Fruit fly (Drosophila melanogaster) whole organism, embryonic: ENCODE measurements around the gene PIP82.

Source experiments
- ATbp ChIP-seq: fragments of 200-800 bp; sonication (Bioruptor generic); optimal IDR thresholded peaks from 2 replicates; lab custom pipeline; 2017; ENCODE audit warnings: missing biosample characterization, mild to moderate bottlenecking, missing genetic modification characterization, missing genetic modification reagents
- Abd-B ChIP-seq: fragments of 200-800 bp; sonication (Bioruptor generic); optimal IDR thresholded peaks from 2 replicates; lab custom pipeline; 2018; ENCODE audit warnings: missing biosample characterization, mild to moderate bottlenecking, missing genetic modification characterization, moderate library complexity
- Bdp1 ChIP-seq: fragments of 200-800 bp; sonication (Bioruptor generic); optimal IDR thresholded peaks from 3 replicates; lab custom pipeline; 2016; ENCODE audit warnings: missing biosample characterization, missing genetic modification characterization
- CG10267 ChIP-seq: fragments of 200-800 bp; sonication (Bioruptor generic); optimal IDR thresholded peaks from 2 replicates; lab custom pipeline; 2018; ENCODE audit warnings: missing biosample characterization, mild to moderate bottlenecking, missing genetic modification characterization, moderate library complexity
- CG10274 ChIP-seq: fragments of 200-800 bp; sonication (Bioruptor generic); optimal IDR thresholded peaks from 3 replicates; lab custom pipeline; 2017; ENCODE audit warnings: missing biosample characterization, mild to moderate bottlenecking, missing genetic modification characterization
- CG10959 ChIP-seq: fragments of 200-800 bp; sonication (Bioruptor generic); IDR thresholded peaks from 2 replicates; pipeline ENCODE4 v1.3.6; 2022; ENCODE audit warnings: missing biosample characterization, missing genetic modification characterization
- CG10979 ChIP-seq: fragments of 200-800 bp; sonication (Bioruptor generic); optimal IDR thresholded peaks from 2 replicates; lab custom pipeline; 2018; ENCODE audit warnings: missing biosample characterization, mild to moderate bottlenecking, missing genetic modification characterization, moderate library complexity
- CG12155 ChIP-seq: fragments of 200-800 bp; sonication (Bioruptor generic); optimal IDR thresholded peaks from 3 replicates; lab custom pipeline; 2016; ENCODE audit warnings: missing biosample characterization, missing genetic modification characterization
- CG1233 ChIP-seq: fragments of 200-800 bp; sonication (Bioruptor generic); optimal IDR thresholded peaks from 4 replicates; lab custom pipeline; 2018; ENCODE audit warnings: missing biosample characterization, mild to moderate bottlenecking, missing genetic modification characterization
- CG13287 ChIP-seq: fragments of 200-800 bp; sonication (Bioruptor generic); IDR thresholded peaks from 2 replicates; pipeline ENCODE4 v1.3.6; 2022; ENCODE audit warnings: missing biosample characterization, missing genetic modification characterization; ENCODE audit not compliant: partially characterized antibody
- CG13424 ChIP-seq: fragments of 200-800 bp; sonication (Bioruptor generic); optimal IDR thresholded peaks from 2 replicates; lab custom pipeline; 2019; ENCODE audit warnings: missing biosample characterization, mild to moderate bottlenecking, missing genetic modification characterization, moderate library complexity
- CG15073 ChIP-seq: fragments of 200-800 bp; sonication (Bioruptor generic); optimal IDR thresholded peaks from 2 replicates; lab custom pipeline; 2016; ENCODE audit warnings: missing biosample characterization, missing genetic modification characterization
- CG15479 ChIP-seq: fragments of 200-800 bp; sonication (Bioruptor generic); optimal IDR thresholded peaks from 3 replicates; lab custom pipeline; 2019; ENCODE audit warnings: missing biosample characterization, mild to moderate bottlenecking, missing genetic modification characterization, moderate library complexity
- CG17802 ChIP-seq: fragments of 200-800 bp; sonication (Bioruptor generic); optimal IDR thresholded peaks from 2 replicates; lab custom pipeline; 2018; ENCODE audit warnings: missing biosample characterization, mild to moderate bottlenecking, missing genetic modification characterization, moderate library complexity
- CG18262 ChIP-seq: fragments of 200-800 bp; optimal IDR thresholded peaks from 3 replicates; lab custom pipeline; 2019; ENCODE audit warnings: missing biosample characterization, mild to moderate bottlenecking, missing genetic modification characterization, moderate library complexity
- CG1832 ChIP-seq: fragments of 200-800 bp; sonication (Bioruptor generic); optimal IDR thresholded peaks from 2 replicates; lab custom pipeline; 2017; ENCODE audit warnings: missing biosample characterization, mild to moderate bottlenecking, missing genetic modification characterization, inconsistent platforms
- CG18476 ChIP-seq: fragments of 200-800 bp; sonication (Bioruptor generic); optimal IDR thresholded peaks from 2 replicates; lab custom pipeline; 2016; ENCODE audit warnings: missing biosample characterization, mild to moderate bottlenecking, missing genetic modification characterization
- CG2875 ChIP-seq: fragments of 200-800 bp; sonication (Bioruptor generic); optimal IDR thresholded peaks from 2 replicates; lab custom pipeline; 2017; ENCODE audit warnings: missing biosample characterization, mild to moderate bottlenecking, missing genetic modification characterization, missing genetic modification reagents
- CG2889 ChIP-seq: fragments of 200-800 bp; sonication (Bioruptor generic); IDR thresholded peaks from 3 replicates; pipeline ENCODE4 v1.3.6; 2022; ENCODE audit warnings: missing biosample characterization, missing genetic modification characterization
- CG3281 ChIP-seq: fragments of 200-800 bp; sonication (Bioruptor generic); optimal IDR thresholded peaks from 3 replicates; lab custom pipeline; 2017; ENCODE audit warnings: missing biosample characterization, mild to moderate bottlenecking, missing genetic modification characterization
- CG3407 ChIP-seq: fragments of 200-800 bp; sonication (Bioruptor generic); optimal IDR thresholded peaks from 2 replicates; lab custom pipeline; 2018; ENCODE audit warnings: missing biosample characterization, mild to moderate bottlenecking, missing genetic modification characterization
- CG3995 ChIP-seq: fragments of 200-800 bp; sonication (Bioruptor generic); optimal IDR thresholded peaks from 3 replicates; lab custom pipeline; 2016; ENCODE audit warnings: missing biosample characterization, missing genetic modification characterization
- CG4707 ChIP-seq: fragments of 200-800 bp; sonication (Bioruptor generic); optimal IDR thresholded peaks from 2 replicates; lab custom pipeline; 2018; ENCODE audit warnings: missing biosample characterization, mild to moderate bottlenecking, missing genetic modification characterization, moderate library complexity
- CG4730 ChIP-seq: fragments of 200-800 bp; sonication (Bioruptor generic); IDR thresholded peaks from 2 replicates; pipeline ENCODE4 v1.3.6; 2022; ENCODE audit warnings: missing biosample characterization, missing genetic modification characterization
- CG4820 ChIP-seq: fragments of 200-800 bp; sonication (Bioruptor generic); optimal IDR thresholded peaks from 3 replicates; lab custom pipeline; 2016; ENCODE audit warnings: missing biosample characterization, missing genetic modification characterization
- CG6272 ChIP-seq: fragments of 200-800 bp; sonication (Bioruptor generic); IDR thresholded peaks from 2 replicates; pipeline ENCODE4 v1.3.6; 2022; ENCODE audit warnings: missing biosample characterization, missing genetic modification characterization
- CoRest ChIP-seq: fragments of 200-800 bp; sonication (Bioruptor generic); optimal IDR thresholded peaks from 3 replicates; lab custom pipeline; 2018; ENCODE audit warnings: missing biosample characterization, mild to moderate bottlenecking, missing genetic modification characterization, moderate library complexity
- D19A ChIP-seq: fragments of 200-800 bp; optimal IDR thresholded peaks from 3 replicates; lab custom pipeline; 2019; ENCODE audit warnings: missing biosample characterization, mild to moderate bottlenecking, missing genetic modification characterization, moderate library complexity
- Dref ChIP-seq: fragments of 200-800 bp; sonication (Bioruptor generic); IDR thresholded peaks from 2 replicates; pipeline ENCODE4 v1.3.6; 2022; ENCODE audit warnings: missing biosample characterization, missing genetic modification characterization
- Drgx ChIP-seq: fragments of 200-800 bp; sonication (Bioruptor generic); IDR thresholded peaks from 2 replicates; pipeline ENCODE4 v1.3.6; 2022; ENCODE audit warnings: missing biosample characterization, missing genetic modification characterization
- Eip74EF ChIP-seq, 2 experiments: fragments of 200-800 bp in 1 of 2; fragments of >200 bp in 1 of 2; sonication (Bioruptor generic) in 1 of 2; optimal IDR thresholded peaks; 2 replicates each; lab custom pipeline; 2017 to 2019; ENCODE audit warnings: missing biosample characterization in 2 of 2, missing genetic modification characterization in 2 of 2, mild to moderate bottlenecking in 1 of 2, moderate library complexity in 1 of 2
- GATAe ChIP-seq: fragments of 200-800 bp; sonication (Bioruptor generic); conservative IDR thresholded peaks from 2 replicates; pipeline ENCODE4 v1.3.6; 2022; ENCODE audit warnings: missing biosample characterization, missing genetic modification characterization
- Gug ChIP-seq: fragments of 200-800 bp; sonication (Bioruptor generic); IDR thresholded peaks from 4 replicates; pipeline ENCODE4 v1.3.6; 2022; ENCODE audit warnings: missing biosample characterization, missing genetic modification characterization
- HLH54F ChIP-seq: fragments of 200-800 bp; sonication (Bioruptor generic); optimal IDR thresholded peaks from 3 replicates; lab custom pipeline; 2016; ENCODE audit warnings: missing biosample characterization, missing genetic modification characterization
- Hmx ChIP-seq: fragments of 200-800 bp; sonication (Bioruptor generic); optimal IDR thresholded peaks from 2 replicates; lab custom pipeline; 2016; ENCODE audit warnings: missing biosample characterization, missing genetic modification characterization
- Hr3 ChIP-seq: fragments of 200-800 bp; sonication (Bioruptor generic); optimal IDR thresholded peaks from 3 replicates; lab custom pipeline; 2016; ENCODE audit warnings: missing biosample characterization, missing genetic modification characterization
- Hr39 ChIP-seq: fragments of >200 bp; optimal IDR thresholded peaks from 2 replicates; lab custom pipeline; 2017
- Hsf ChIP-seq: fragments of 200-800 bp; sonication (Bioruptor generic); optimal IDR thresholded peaks from 3 replicates; lab custom pipeline; 2016; ENCODE audit warnings: missing biosample characterization, missing genetic modification characterization
- NC2α ChIP-seq: fragments of 200-800 bp; sonication (Bioruptor generic); optimal IDR thresholded peaks from 2 replicates; lab custom pipeline; 2016; ENCODE audit warnings: missing biosample characterization, missing genetic modification characterization
- Neu2 ChIP-seq: fragments of 200-800 bp; sonication (Bioruptor generic); optimal IDR thresholded peaks from 3 replicates; lab custom pipeline; 2016; ENCODE audit warnings: missing biosample characterization, missing genetic modification characterization, borderline replicate concordance
- bbx ChIP-seq: fragments of 200-800 bp; sonication (Bioruptor generic); IDR thresholded peaks from 2 replicates; pipeline ENCODE4 v1.3.6; 2022; ENCODE audit warnings: missing biosample characterization, missing genetic modification characterization; ENCODE audit not compliant: partially characterized antibody
- br ChIP-seq: fragments of >200 bp; optimal IDR thresholded peaks from 2 replicates; lab custom pipeline; 2017
- btn ChIP-seq: fragments of 200-800 bp; sonication (Bioruptor generic); optimal IDR thresholded peaks from 2 replicates; lab custom pipeline; 2016; ENCODE audit warnings: missing biosample characterization, missing genetic modification characterization
- fru ChIP-seq: fragments of >200 bp; optimal IDR thresholded peaks from 2 replicates; lab custom pipeline; 2017
- gcm2 ChIP-seq: fragments of 200-800 bp; sonication (Bioruptor generic); optimal IDR thresholded peaks from 2 replicates; lab custom pipeline; 2016; ENCODE audit warnings: missing biosample characterization, missing genetic modification characterization
- luna ChIP-seq: fragments of 200-800 bp; sonication (Bioruptor generic); optimal IDR thresholded peaks from 2 replicates; lab custom pipeline; 2016; ENCODE audit warnings: missing biosample characterization, missing genetic modification characterization
- nmo ChIP-seq: fragments of 200-800 bp; sonication (Bioruptor generic); optimal IDR thresholded peaks from 2 replicates; lab custom pipeline; 2018; ENCODE audit warnings: missing biosample characterization, mild to moderate bottlenecking, missing genetic modification characterization, moderate library complexity
- pho ChIP-seq: fragments of 200-800 bp; sonication (Bioruptor generic); optimal IDR thresholded peaks from 2 replicates; lab custom pipeline; 2016; ENCODE audit warnings: missing biosample characterization, missing genetic modification characterization
- tup ChIP-seq: fragments of 200-800 bp; sonication (Bioruptor generic); optimal IDR thresholded peaks from 2 replicates; lab custom pipeline; 2016; ENCODE audit warnings: missing biosample characterization, mild to moderate bottlenecking, missing genetic modification characterization, moderate library complexity
- wor ChIP-seq: fragments of 200-800 bp; sonication (Bioruptor generic); IDR thresholded peaks from 2 replicates; pipeline ENCODE4 v1.3.6; 2022; ENCODE audit warnings: missing biosample characterization, missing genetic modification characterization

PIP82 gene

dm6 chrX:8561404-8562397 is 32.2 kb upstream of the PIP82 start (continued):
- TF ChIP-seq NC2α (GFP tag; lab: Kevin White, UChicago), result no peak
- TF ChIP-seq CG3995 (GFP tag; lab: Kevin White, UChicago), result no peak
- no peak for TF ChIP-seq CG15073
- TF ChIP-seq Abd-B (GFP tag; lab: Kevin White, UChicago), result peak; percentile 28
- TF ChIP-seq luna, result no peak
- no peak for TF ChIP-seq CG13424 (tag; lab: Kevin White, UChicago)
- TF ChIP-seq Dref (GFP tag; lab: Robert Waterston, UW), result peak; percentile 63
- TF ChIP-seq CG10267 (tag; lab: Kevin White, UChicago), result peak; percentile 92
- peak; percentile 49 for TF ChIP-seq Hsf (GFP tag; lab: Kevin White, UChicago)
- TF ChIP-seq Eip74EF (GFP tag; optimal IDR thresholded peaks at IDR 0.05; lab: Kevin White, UChicago), result no peak
- no peak for TF ChIP-seq Hr39 (lab: Kevin White, UChicago)
- TF ChIP-seq CG2889 (GFP tag; lab: Robert Waterston, UW), result no peak
- peak; percentile 28 for TF ChIP-seq HLH54F (GFP tag; lab: Kevin White, UChicago)
- no peak for TF ChIP-seq CG4707 (GFP tag; lab: Kevin White, UChicago)
- peak; percentile 23 for TF ChIP-seq ATbp (GFP tag; lab: Kevin White, UChicago)
- TF ChIP-seq nmo, result peak; percentile 34
- TF ChIP-seq Hmx (GFP tag; lab: Kevin White, UChicago), result no peak
- TF ChIP-seq tup (GFP tag; lab: Kevin White, UChicago), result no peak
- no peak for TF ChIP-seq Gug
- TF ChIP-seq Hr3 (GFP tag; lab: Kevin White, UChicago), result no peak
- TF ChIP-seq br (lab: Kevin White, UChicago), result no peak
- TF ChIP-seq CG12155 (GFP tag; lab: Kevin White, UChicago), result no peak
- TF ChIP-seq CG3281 (GFP tag; lab: Kevin White, UChicago), result no peak
- peak; percentile 31 for TF ChIP-seq CG1233 (GFP tag; lab: Kevin White, UChicago)
- no peak for TF ChIP-seq gcm2 (GFP tag; lab: Kevin White, UChicago)
- peak; percentile 45 for TF ChIP-seq CG13287 (GFP tag; lab: Robert Waterston, UW)
- TF ChIP-seq CG2875 (GFP tag; lab: Kevin White, UChicago), result peak; percentile 5
- peak; percentile 0 for TF ChIP-seq Bdp1 (GFP tag; lab: Kevin White, UChicago)
- TF ChIP-seq D19A (tag; lab: Kevin White, UChicago), result no peak
- peak; percentile 74 for TF ChIP-seq Drgx
- TF ChIP-seq CG10959, result no peak
- no peak for TF ChIP-seq fru (lab: Kevin White, UChicago)
- no peak for TF ChIP-seq CG1832 (GFP tag; lab: Kevin White, UChicago)
- no peak for TF ChIP-seq btn
- no peak for TF ChIP-seq CG6272
- TF ChIP-seq CG10274, result no peak
- peak; percentile 72 for TF ChIP-seq bbx (GFP tag; lab: Robert Waterston, UW)
- TF ChIP-seq CG17802 (tag; lab: Kevin White, UChicago), result no peak
- peak; percentile 83 for TF ChIP-seq CG15479 (GFP tag; lab: Kevin White, UChicago)
- TF ChIP-seq CoRest (tag; lab: Kevin White, UChicago), result no peak
- TF ChIP-seq CG4820 (GFP tag; lab: Kevin White, UChicago), result peak; percentile 41
- no peak for TF ChIP-seq Neu2 (GFP tag; lab: Kevin White, UChicago)
- TF ChIP-seq CG3407 (GFP tag; lab: Kevin White, UChicago), result no peak
- no peak for TF ChIP-seq GATAe (GFP tag; lab: Robert Waterston, UW)
- no peak for TF ChIP-seq CG4730 (GFP tag; lab: Robert Waterston, UW)
- no peak for TF ChIP-seq wor (GFP tag; lab: Robert Waterston, UW)
- peak; percentile 8 for TF ChIP-seq CG18476 (GFP tag; lab: Kevin White, UChicago)
- TF ChIP-seq pho (GFP tag; lab: Kevin White, UChicago), result peak; percentile 15
- TF ChIP-seq CG18262 (tag; lab: Kevin White, UChicago), result no peak
- no peak for TF ChIP-seq CG10979 (tag; lab: Kevin White, UChicago)
